Worm (Caenorhabditis elegans) whole organism, early embryonic: ENCODE measurements around the gene R10D12.13.

Source experiments
- B0310.2 ChIP-seq: sonication (generic microtip); optimal IDR thresholded peaks from 2 replicates; lab custom pipeline; 2016; ENCODE audit warnings: mild to moderate bottlenecking, missing genetic modification characterization, missing compliant biosample characterization
- F13C5.2 ChIP-seq: sonication (generic microtip); optimal IDR thresholded peaks from 2 replicates; lab custom pipeline; 2017; ENCODE audit warnings: mild to moderate bottlenecking, missing genetic modification characterization, inconsistent platforms, missing compliant biosample characterization
- aly-1 ChIP-seq: sonication (generic microtip); optimal IDR thresholded peaks from 2 replicates; lab custom pipeline; 2016; ENCODE audit warnings: missing genetic modification characterization, missing compliant biosample characterization
- ama-1 ChIP-seq: fragments of 150-350 bp; optimal IDR thresholded peaks from 2 replicates; lab custom pipeline; 2014
- ceh-13 ChIP-seq: fragments of 200-800 bp; sonication (Bioruptor generic); optimal IDR thresholded peaks from 2 replicates; lab custom pipeline; 2018; ENCODE audit warnings: mild to moderate bottlenecking, missing genetic modification characterization, missing compliant biosample characterization
- ceh-36 ChIP-seq: sonication (generic microtip); optimal IDR thresholded peaks from 2 replicates; lab custom pipeline; 2016; ENCODE audit warnings: missing genetic modification characterization, inconsistent platforms, missing compliant biosample characterization
- ets-7 ChIP-seq: sonication (generic microtip); optimal IDR thresholded peaks from 2 replicates; lab custom pipeline; 2016; ENCODE audit warnings: missing genotype, missing genetic modification characterization, missing compliant biosample characterization
- flt-1 ChIP-seq: fragments of 200-800 bp; sonication (Bioruptor generic); IDR thresholded peaks from 2 replicates; pipeline ENCODE4 v1.3.6; 2022; ENCODE audit warnings: missing genetic modification characterization, missing compliant biosample characterization
- hmbx-1 ChIP-seq: sonication (generic microtip); optimal IDR thresholded peaks from 2 replicates; lab custom pipeline; 2016; ENCODE audit warnings: mild to moderate bottlenecking, missing genetic modification characterization, missing compliant biosample characterization
- hmg-4 ChIP-seq: fragments of 200-800 bp; sonication (Bioruptor generic); optimal IDR thresholded peaks from 2 replicates; lab custom pipeline; 2018; ENCODE audit warnings: mild to moderate bottlenecking, missing genetic modification characterization, missing compliant biosample characterization
- hnd-1 ChIP-seq: sonication (generic microtip); optimal IDR thresholded peaks from 2 replicates; lab custom pipeline; 2016; ENCODE audit warnings: missing genetic modification characterization, missing compliant biosample characterization
- pes-1 ChIP-seq: fragments of 200-800 bp; sonication (Bioruptor generic); IDR thresholded peaks from 2 replicates; pipeline ENCODE4 v1.3.6; 2022; ENCODE audit warnings: missing genetic modification reagents, missing genetic modification characterization, missing compliant biosample characterization
- scrt-1 ChIP-seq: fragments of 200-800 bp; sonication (Bioruptor generic); IDR thresholded peaks from 2 replicates; pipeline ENCODE4 v1.3.6; 2022; ENCODE audit warnings: missing genetic modification characterization, missing compliant biosample characterization
- sea-1 ChIP-seq: fragments of 200-800 bp; sonication (Bioruptor generic); conservative IDR thresholded peaks from 2 replicates; pipeline ENCODE4 v1.3.6; 2022; ENCODE audit warnings: missing genetic modification characterization, missing compliant biosample characterization
- tbx-11 ChIP-seq: fragments of 200-800 bp; sonication (Bioruptor generic); IDR thresholded peaks from 2 replicates; pipeline ENCODE4 v1.3.6; 2022; ENCODE audit warnings: missing genetic modification characterization, missing compliant biosample characterization
- tbx-37 ChIP-seq: fragments of 200-800 bp; sonication (Bioruptor generic); conservative IDR thresholded peaks from 2 replicates; pipeline ENCODE4 v1.3.6; 2022; ENCODE audit warnings: missing genetic modification reagents, missing genetic modification characterization, missing compliant biosample characterization
- tra-4 ChIP-seq: sonication (generic microtip); optimal IDR thresholded peaks from 2 replicates; lab custom pipeline; 2017; ENCODE audit warnings: missing genetic modification characterization, missing compliant biosample characterization

The R10D12.13 gene

DNA sequence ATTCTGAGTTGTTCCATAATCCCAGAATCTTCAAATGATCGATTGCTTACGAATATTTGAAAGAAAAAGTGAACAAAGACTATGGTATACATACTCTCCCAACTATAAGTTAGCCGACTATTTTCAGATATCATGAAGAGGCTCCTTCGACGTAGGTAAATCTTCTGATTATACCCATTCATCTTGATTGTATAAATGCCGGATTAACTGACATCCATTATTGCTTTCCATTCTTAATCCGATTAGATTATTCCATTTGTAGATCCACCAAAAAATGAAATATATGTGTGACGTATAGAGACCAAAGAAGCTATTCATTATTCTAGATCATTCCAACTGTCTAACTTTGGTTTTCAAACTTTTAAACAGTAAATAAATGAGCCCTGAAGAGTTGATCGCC is 31.3 kb downstream of the R10D12.13 start:
- no peak for TF ChIP-seq F13C5.2
- TF ChIP-seq tbx-11: no peak
- TF ChIP-seq ceh-13 (GFP tag; lab: Kevin White, UChicago): no peak
- TF ChIP-seq hnd-1 (tag; lab: Kevin White, UChicago): no peak
- TF ChIP-seq ceh-36: no peak
- no peak for TF ChIP-seq ets-7 (tag; lab: Kevin White, UChicago)
- no peak for TF ChIP-seq tbx-37 (GFP tag; lab: Robert Waterston, UW)
- TF ChIP-seq sea-1 (GFP tag; lab: Robert Waterston, UW): no peak

DNA sequence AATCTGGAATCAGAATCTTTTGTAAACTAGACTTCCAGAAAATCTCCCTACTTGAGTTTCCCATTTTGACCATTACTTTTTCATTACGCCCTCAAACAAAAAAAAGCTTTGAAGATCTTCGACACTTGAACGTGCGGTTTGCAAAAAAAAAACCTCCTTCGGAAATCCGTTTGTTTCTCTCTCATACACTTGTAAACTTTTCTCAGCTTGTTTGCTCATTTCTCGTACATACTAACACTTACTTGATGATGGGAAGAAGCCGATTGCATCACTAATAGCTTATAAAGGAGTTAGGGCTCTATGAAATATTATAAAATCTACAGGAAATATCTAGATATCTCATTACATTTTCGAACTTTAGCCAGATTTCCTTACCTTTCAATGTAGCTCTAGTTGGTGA is 39.7 kb downstream of the R10D12.13 start:
- TF ChIP-seq hmbx-1 (tag; lab: Kevin White, UChicago): no peak
- no peak for TF ChIP-seq ama-1
- TF ChIP-seq sea-1 (GFP tag; lab: Robert Waterston, UW): no peak
- no peak for TF ChIP-seq scrt-1 (GFP tag; lab: Robert Waterston, UW)
- no peak for TF ChIP-seq tbx-11
- no peak for TF ChIP-seq ceh-13 (GFP tag; lab: Kevin White, UChicago)
- TF ChIP-seq ceh-36: no peak
- TF ChIP-seq ets-7 (tag; lab: Kevin White, UChicago): no peak
- TF ChIP-seq pes-1 (GFP tag; lab: Robert Waterston, UW): no peak
- TF ChIP-seq hmg-4 (GFP tag; lab: Kevin White, UChicago): no peak

DNA sequence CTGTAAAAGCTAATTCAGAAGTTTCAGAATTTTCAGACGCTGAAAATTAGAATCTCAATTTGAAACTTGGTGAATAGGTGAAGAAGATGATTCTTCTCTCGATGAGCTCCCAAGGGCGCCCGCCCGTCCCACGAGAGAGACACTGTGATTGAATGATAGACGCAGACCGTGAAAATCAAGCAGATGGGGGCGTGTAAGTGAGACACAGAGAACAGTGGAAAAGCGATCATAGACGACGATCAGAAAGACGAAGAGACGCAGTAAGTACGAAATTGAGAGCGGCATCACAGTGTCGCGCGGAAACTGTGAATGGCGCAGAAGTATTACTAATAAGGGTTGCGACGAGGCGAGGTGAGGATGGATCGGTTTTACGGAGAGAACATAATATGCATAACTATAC is 40.2 kb downstream of the R10D12.13 start:
- no peak for TF ChIP-seq tbx-11
- TF ChIP-seq hmbx-1 (tag; lab: Kevin White, UChicago): no peak
- no peak for TF ChIP-seq ets-7 (tag; lab: Kevin White, UChicago)
- no peak for TF ChIP-seq aly-1
- no peak for TF ChIP-seq sea-1 (GFP tag; lab: Robert Waterston, UW)
- TF ChIP-seq scrt-1 (GFP tag; lab: Robert Waterston, UW): no peak
- no peak for TF ChIP-seq B0310.2 (tag; lab: Kevin White, UChicago)
- TF ChIP-seq flt-1 (GFP tag; lab: Robert Waterston, UW): no peak
- TF ChIP-seq pes-1 (GFP tag; lab: Robert Waterston, UW): no peak
- no peak for TF ChIP-seq ceh-13 (GFP tag; lab: Kevin White, UChicago)
- TF ChIP-seq hmg-4 (GFP tag; lab: Kevin White, UChicago): no peak
- no peak for TF ChIP-seq tbx-37 (GFP tag; lab: Robert Waterston, UW)
- TF ChIP-seq ceh-36: no peak
- no peak for TF ChIP-seq hnd-1 (tag; lab: Kevin White, UChicago)
- no peak for TF ChIP-seq tra-4 (tag; lab: Kevin White, UChicago)
- TF ChIP-seq ama-1: no peak
- no peak for TF ChIP-seq F13C5.2

DNA sequence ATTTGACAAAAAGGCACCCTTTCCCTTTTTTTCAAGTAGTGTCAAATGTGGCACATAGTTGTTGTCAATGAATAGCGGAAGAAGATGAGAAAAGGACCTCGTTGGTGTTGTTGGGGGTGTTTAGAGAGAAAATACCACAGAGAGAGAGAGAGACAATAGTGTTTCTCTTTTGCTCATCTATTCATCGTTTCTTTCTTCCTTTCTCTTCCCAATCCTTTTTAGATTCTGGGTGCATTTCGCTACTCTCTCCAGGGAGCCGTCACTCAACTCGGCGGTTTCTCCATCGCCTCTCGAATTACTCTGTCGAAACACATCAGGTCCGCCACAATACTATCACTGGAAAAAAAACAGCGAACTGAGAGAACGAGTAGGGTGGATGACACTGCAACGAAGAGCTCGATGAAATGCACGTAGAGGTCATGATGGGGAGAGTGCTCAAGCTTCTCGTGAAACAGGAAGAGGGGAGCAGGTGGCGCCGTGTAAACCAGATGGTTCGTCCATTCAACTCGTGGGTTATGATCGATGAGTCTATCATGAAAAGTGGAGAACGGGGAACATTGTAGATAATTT is 41.5 kb downstream of the R10D12.13 start:
- TF ChIP-seq ets-7 (tag; lab: Kevin White, UChicago) (no peak), F13C5.2 (no peak), ceh-13 (GFP tag; lab: Kevin White, UChicago) (no peak), scrt-1 (GFP tag; lab: Robert Waterston, UW) (no peak), ceh-36 (no peak), ama-1 (no peak), aly-1 (no peak), hmg-4 (GFP tag; lab: Kevin White, UChicago) (no peak), flt-1 (GFP tag; lab: Robert Waterston, UW) (no peak), tbx-37 (GFP tag; lab: Robert Waterston, UW) (no peak), tra-4 (tag; lab: Kevin White, UChicago) (no peak), tbx-11 (no peak), hnd-1 (tag; lab: Kevin White, UChicago) (no peak), pes-1 (GFP tag; lab: Robert Waterston, UW) (no peak), B0310.2 (tag; lab: Kevin White, UChicago) (no peak), hmbx-1 (tag; lab: Kevin White, UChicago) (no peak), sea-1 (GFP tag; lab: Robert Waterston, UW) (no peak)

DNA sequence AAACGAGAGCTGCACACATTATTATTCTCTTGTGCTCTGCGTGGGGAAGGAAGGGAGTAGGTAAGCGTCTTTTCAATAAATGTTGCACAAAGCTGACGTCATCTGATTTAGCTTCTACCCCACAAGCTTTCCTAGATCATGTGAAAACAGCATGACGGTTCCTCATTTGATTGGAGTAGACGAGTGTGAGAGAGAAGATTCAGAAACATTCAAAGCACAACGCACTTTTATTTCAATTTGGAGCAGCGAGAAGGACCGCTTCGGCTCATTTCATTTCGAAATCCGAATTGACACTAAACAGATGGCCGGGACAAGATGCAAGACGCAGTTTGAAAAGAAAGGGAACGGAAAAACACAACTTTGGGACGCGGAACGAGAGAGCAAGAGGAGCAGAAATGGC is 42.1 kb downstream of the R10D12.13 start:
- TF ChIP-seq scrt-1 (GFP tag; lab: Robert Waterston, UW): no peak

DNA sequence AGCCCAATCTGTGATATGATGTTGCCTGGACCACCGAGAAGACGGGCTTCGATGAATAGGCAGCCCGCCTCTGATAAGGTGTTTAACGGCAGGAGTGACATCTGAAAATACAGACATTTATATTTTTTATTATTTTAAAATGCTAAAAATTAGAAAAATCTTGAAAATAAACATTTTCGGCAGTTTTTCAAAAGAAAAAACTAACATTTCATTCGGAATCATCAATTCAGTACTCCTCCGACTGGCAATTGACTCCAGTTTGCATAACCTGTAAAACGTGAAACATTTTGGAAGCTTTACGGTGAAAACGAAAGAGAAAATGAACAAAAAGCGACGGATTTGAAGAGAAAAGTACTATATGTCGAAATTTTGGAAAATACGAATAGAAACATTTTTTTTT is 43.6 kb downstream of the R10D12.13 start, which contains the start of gene ric-7:
TSS of gene ric-7 (minus strand) at position 101 of the 400 bp plus-strand sequence.
- peak; percentile 29; the same call in 1 of the 2 replicates for TF ChIP-seq tbx-11
- TF ChIP-seq flt-1 (GFP tag; lab: Robert Waterston, UW): no peak

DNA sequence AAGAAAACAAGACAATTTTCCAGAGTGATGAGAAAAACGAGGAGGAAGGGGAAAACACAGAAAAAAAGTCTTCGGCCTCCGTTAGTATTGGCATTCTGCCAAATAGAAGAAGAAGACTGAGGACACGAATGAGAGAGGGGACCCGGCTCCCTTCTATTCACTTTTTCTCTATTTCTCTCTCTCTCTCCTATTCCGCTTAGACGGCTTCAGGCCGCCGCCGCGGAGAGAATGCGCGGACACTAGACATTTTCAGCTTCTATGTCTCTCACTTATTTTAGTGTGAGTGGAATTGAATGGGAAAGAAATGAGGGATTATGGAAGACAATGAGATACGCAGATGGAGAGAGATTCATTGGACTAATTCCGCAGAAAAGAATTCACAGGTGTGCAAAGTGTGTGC is 44.6 kb downstream of the R10D12.13 start:
- TF ChIP-seq tbx-37 (GFP tag; lab: Robert Waterston, UW): no peak
- TF ChIP-seq B0310.2 (tag; lab: Kevin White, UChicago): no peak
- no peak for TF ChIP-seq hnd-1 (tag; lab: Kevin White, UChicago)
- no peak for TF ChIP-seq ceh-36
- TF ChIP-seq sea-1 (GFP tag; lab: Robert Waterston, UW): no peak
- no peak for TF ChIP-seq tbx-11
- TF ChIP-seq tra-4 (tag; lab: Kevin White, UChicago): no peak
- no peak for TF ChIP-seq F13C5.2
- no peak for TF ChIP-seq hmbx-1 (tag; lab: Kevin White, UChicago)
- TF ChIP-seq pes-1 (GFP tag; lab: Robert Waterston, UW): no peak
- TF ChIP-seq ceh-13 (GFP tag; lab: Kevin White, UChicago): no peak
- TF ChIP-seq hmg-4 (GFP tag; lab: Kevin White, UChicago): no peak
- no peak for TF ChIP-seq aly-1
- no peak for TF ChIP-seq ets-7 (tag; lab: Kevin White, UChicago)
- no peak for TF ChIP-seq ama-1
- TF ChIP-seq flt-1 (GFP tag; lab: Robert Waterston, UW): no peak
- no peak for TF ChIP-seq scrt-1 (GFP tag; lab: Robert Waterston, UW)
